Fruit fly (Drosophila melanogaster): Measurements from ENCODE around the gene Cpr67B.
A peak's percentile ranks its signal among the peaks of the same experiment; 100 is the strongest.

The Cpr67B gene

dm6 chr3L:9379484-9380343 lies 24.9 kb upstream of the Cpr67B start, which contains the start of gene Hsp67Ba (continued):
- TF ChIP-seq CG17361 (GFP tag; IDR thresholded peaks at IDR 0.05) (no peak), Hsf (GFP tag; optimal IDR thresholded peaks at IDR 0.05) (no peak), schlank (tag; optimal IDR thresholded peaks at IDR 0.05) (no peak), Oaz (GFP tag; IDR thresholded peaks at IDR 0.05) (no peak), CG6654 (GFP tag; optimal IDR thresholded peaks at IDR 0.05) (no peak), CG10147 (GFP tag; optimal IDR thresholded peaks at IDR 0.05) (no peak), nom (GFP tag; optimal IDR thresholded peaks at IDR 0.05) (peak; percentile 49), CG4854 (GFP tag; optimal IDR thresholded peaks at IDR 0.05) (no peak), tll (GFP tag; optimal IDR thresholded peaks at IDR 0.05) (no peak), bcd (GFP tag; optimal IDR thresholded peaks at IDR 0.05) (no peak), Deaf1 (tag; optimal IDR thresholded peaks at IDR 0.05) (peak; percentile 53), NC2β (GFP tag; optimal IDR thresholded peaks at IDR 0.05) (no peak), ssp (GFP tag; IDR thresholded peaks at IDR 0.05) (no peak), CG3163 (GFP tag; optimal IDR thresholded peaks at IDR 0.05) (no peak), CG7928 (GFP tag; optimal IDR thresholded peaks at IDR 0.05) (no peak), Fer2 (tag; optimal IDR thresholded peaks at IDR 0.05) (no peak), CG7357 (GFP tag; IDR thresholded peaks at IDR 0.05) (no peak), CG16815 (GFP tag; optimal IDR thresholded peaks at IDR 0.05) (no peak), MTF-1 (GFP tag; optimal IDR thresholded peaks at IDR 0.05; ENCODE audit: borderline replicate concordance) (no peak), jigr1 (GFP tag; IDR thresholded peaks at IDR 0.05) (no peak), CHES-1-like (GFP tag; optimal IDR thresholded peaks at IDR 0.05) (no peak), CG11093 (GFP tag; IDR thresholded peaks at IDR 0.05) (no peak), wor (GFP tag; IDR thresholded peaks at IDR 0.05) (no peak), HLH54F (GFP tag; optimal IDR thresholded peaks at IDR 0.05) (no peak), ewg (GFP tag; optimal IDR thresholded peaks at IDR 0.05) (peak; percentile 56), CG10654 (GFP tag; optimal IDR thresholded peaks at IDR 0.05) (no peak), ato (GFP tag; IDR thresholded peaks at IDR 0.05; ENCODE audit: partially characterized antibody) (no peak), vvl (GFP tag; IDR thresholded peaks at IDR 0.05) (no peak), corto (GFP tag; optimal IDR thresholded peaks at IDR 0.05) (peak; percentile 47), B-H2 (GFP tag; optimal IDR thresholded peaks at IDR 0.05) (peak; percentile 24), aop (GFP tag; IDR thresholded peaks at IDR 0.05) (no peak), Asciz (GFP tag; optimal IDR thresholded peaks at IDR 0.05) (no peak)

- TF ChIP-seq Drgx (GFP tag; IDR thresholded peaks at IDR 0.05) (peak; percentile 2; the same call in 1 of the 2 replicates), Ssrp (tag; optimal IDR thresholded peaks at IDR 0.05) (no peak), CG5245 (GFP tag; optimal IDR thresholded peaks at IDR 0.05) (no peak), CG17912 (GFP tag; optimal IDR thresholded peaks at IDR 0.05) (peak; percentile 12), CG32532 (GFP tag; IDR thresholded peaks at IDR 0.05) (no peak), caup (GFP tag; optimal IDR thresholded peaks at IDR 0.05; ENCODE audit: severe bottlenecking) (no peak), Chrac-16 (GFP tag; optimal IDR thresholded peaks at IDR 0.05) (no peak), Elba2 (GFP tag; optimal IDR thresholded peaks at IDR 0.05) (no peak), peb (GFP tag; IDR thresholded peaks at IDR 0.05) (no peak), CG5953 (GFP tag; IDR thresholded peaks at IDR 0.05) (no peak), CG14667 (GFP tag; IDR thresholded peaks at IDR 0.05) (no peak), tio (GFP tag; optimal IDR thresholded peaks at IDR 0.05) (no peak), CG4360 (GFP tag; IDR thresholded peaks at IDR 0.05) (no peak), exex (tag; optimal IDR thresholded peaks at IDR 0.05) (no peak), CG18011 (GFP tag; optimal IDR thresholded peaks at IDR 0.05) (peak; percentile 9), Med (GFP tag) (peak; percentile 30), CG3847 (GFP tag; IDR thresholded peaks at IDR 0.05) (no peak), CG1792 (GFP tag; optimal IDR thresholded peaks at IDR 0.05) (no peak), Oaz (GFP tag; IDR thresholded peaks at IDR 0.05) (no peak)
Measured at dm6 chr3L:9380344-9380849, 24.2 kb upstream of the Cpr67B start.
